Fruit fly (Drosophila melanogaster) whole organism, embryonic: ENCODE data around the gene p24-1.

Source experiments
- CG16863 ChIP-seq: fragments of 200-800 bp; sonication (Bioruptor generic); optimal IDR thresholded peaks from 3 replicates; lab custom pipeline; 2016; ENCODE audit warnings: missing biosample characterization, missing genetic modification characterization
- Dll ChIP-seq: fragments of 200-800 bp; sonication (Bioruptor generic); IDR thresholded peaks from 4 replicates; pipeline ENCODE4 v1.3.6; 2022; ENCODE audit warnings: missing biosample characterization, missing genetic modification characterization; ENCODE audit not compliant: partially characterized antibody
- HLH3B ChIP-seq: fragments of 200-800 bp; sonication (Bioruptor generic); IDR thresholded peaks from 2 replicates; pipeline ENCODE4 v1.3.6; 2022; ENCODE audit warnings: missing biosample characterization, missing genetic modification characterization
- ab ChIP-seq: fragments of 200-800 bp; sonication (Bioruptor generic); optimal IDR thresholded peaks from 2 replicates; lab custom pipeline; 2016; ENCODE audit warnings: missing biosample characterization, missing genetic modification characterization
- exex ChIP-seq: fragments of 200-800 bp; sonication (Bioruptor generic); optimal IDR thresholded peaks from 4 replicates; lab custom pipeline; 2018; ENCODE audit warnings: missing biosample characterization, mild to moderate bottlenecking, missing genetic modification characterization, moderate library complexity
- eyg ChIP-seq: fragments of 200-800 bp; sonication (Bioruptor generic); optimal IDR thresholded peaks from 3 replicates; lab custom pipeline; 2016; ENCODE audit warnings: missing biosample characterization, missing genetic modification characterization
- ham ChIP-seq: fragments of 200-800 bp; sonication (Bioruptor generic); IDR thresholded peaks from 2 replicates; pipeline ENCODE4 v1.3.6; 2022; ENCODE audit warnings: missing biosample characterization, missing genetic modification characterization
- pita ChIP-seq: fragments of 200-800 bp; sonication (Bioruptor generic); optimal IDR thresholded peaks from 2 replicates; lab custom pipeline; 2017; ENCODE audit warnings: missing biosample characterization, mild to moderate bottlenecking, missing genetic modification characterization
- tgo ChIP-seq: fragments of 200-800 bp; sonication (Bioruptor generic); IDR thresholded peaks from 3 replicates; pipeline ENCODE4 v1.3.6; 2022; ENCODE audit warnings: missing biosample characterization, missing genetic modification characterization

DNA sequence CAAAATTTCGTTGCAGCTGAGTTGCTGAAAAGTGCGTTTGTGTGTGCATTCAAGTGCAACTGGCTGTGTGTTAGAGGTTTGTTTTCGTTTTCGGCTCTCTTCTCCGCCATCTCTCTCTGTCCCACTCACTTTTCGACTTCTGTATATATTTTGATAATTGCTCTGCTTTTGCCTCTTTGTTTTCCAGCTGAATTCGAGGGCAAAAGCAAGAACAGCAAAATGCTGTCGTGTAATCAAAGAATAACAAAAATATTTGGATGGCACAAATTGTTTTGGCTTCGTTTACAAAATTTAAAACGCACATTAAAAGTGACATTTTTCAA lies 33.6 kb downstream of the p24-1 start:
- TF ChIP-seq exex (tag; lab: Kevin White, UChicago) (no peak), tgo (GFP tag; lab: Robert Waterston, UW) (no peak), CG16863 (no peak), Dll (GFP tag; lab: Robert Waterston, UW) (no peak), ab (GFP tag; lab: Kevin White, UChicago) (no peak), pita (no peak), eyg (GFP tag; lab: Kevin White, UChicago) (no peak), ham (GFP tag; lab: Robert Waterston, UW) (no peak), HLH3B (no peak)
